Fruit fly (Drosophila melanogaster): ENCODE measurements around the gene Snapin.
A peak's percentile ranks its signal among the peaks of the same experiment; 100 is the strongest.

Snapin gene

DNA sequence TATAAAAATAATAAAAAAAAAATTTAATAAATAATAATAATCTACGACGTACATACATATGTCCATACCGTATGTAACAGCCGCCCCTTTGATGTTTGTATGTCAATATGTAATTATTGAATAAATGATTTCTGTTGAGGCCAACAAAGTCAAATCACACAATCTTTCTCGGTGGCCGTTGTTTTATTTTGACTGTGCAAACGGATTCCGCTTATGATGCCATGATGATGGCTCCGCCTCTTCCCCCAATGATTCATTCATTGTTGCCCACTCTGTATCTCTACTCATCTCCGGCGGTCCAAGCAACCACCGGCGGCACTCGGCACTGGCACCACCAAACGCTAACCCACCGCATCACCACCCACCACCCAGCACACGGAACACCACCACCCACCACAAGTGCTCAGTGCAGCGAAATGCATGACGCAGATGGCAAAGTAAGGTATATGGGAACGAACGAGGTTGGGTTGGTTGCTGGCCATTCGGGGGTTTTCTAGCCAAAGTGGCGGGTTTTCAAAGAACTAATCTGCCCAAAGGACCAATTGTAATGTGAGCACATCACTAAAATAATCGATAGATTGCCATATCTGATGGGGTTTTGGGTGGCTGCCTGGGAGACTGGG lies 10.2 kb downstream of the Snapin start:
- TF ChIP-seq Myc (optimal IDR thresholded peaks at IDR 0.05), result peak; percentile 81
- no peak for TF ChIP-seq CG9705 (GFP tag; optimal IDR thresholded peaks at IDR 0.05)
- no peak for TF ChIP-seq Dif (GFP tag; optimal IDR thresholded peaks at IDR 0.05; ENCODE audit: partially characterized antibody)
- TF ChIP-seq rgr (GFP tag; optimal IDR thresholded peaks at IDR 0.05), result peak; percentile 7
- TF ChIP-seq Rel (GFP tag; optimal IDR thresholded peaks at IDR 0.05), result no peak
- peak; percentile 43 for TF ChIP-seq Rel (tag; optimal IDR thresholded peaks at IDR 0.05)
- peak; percentile 14 for TF ChIP-seq h (GFP tag; optimal IDR thresholded peaks at IDR 0.05)
- TF ChIP-seq tai (GFP tag; optimal IDR thresholded peaks at IDR 0.05), result no peak
- no peak for TF ChIP-seq sv (GFP tag; optimal IDR thresholded peaks at IDR 0.05)
- no peak for TF ChIP-seq brk (GFP tag; optimal IDR thresholded peaks at IDR 0.05)
- peak; percentile 0 for TF ChIP-seq OdsH (GFP tag; optimal IDR thresholded peaks at IDR 0.05)
- peak in 1 of 2 experiments; percentile 56 for TF ChIP-seq foxo (GFP tag; optimal IDR thresholded peaks at IDR 0.05)
- TF ChIP-seq Hr83 (GFP tag; optimal IDR thresholded peaks at IDR 0.05; ENCODE audit: poor library complexity, severe bottlenecking), result peak; percentile 0
- peak; percentile 26 for TF ChIP-seq br (GFP tag; optimal IDR thresholded peaks at IDR 0.05)
- no peak for TF ChIP-seq dsf (GFP tag; optimal IDR thresholded peaks at IDR 0.05; ENCODE audit: borderline replicate concordance)
- TF ChIP-seq woc (GFP tag; optimal IDR thresholded peaks at IDR 0.05), result peak; percentile 77
- peak; percentile 15 for TF ChIP-seq Sp1 (GFP tag; optimal IDR thresholded peaks at IDR 0.05)

DNA sequence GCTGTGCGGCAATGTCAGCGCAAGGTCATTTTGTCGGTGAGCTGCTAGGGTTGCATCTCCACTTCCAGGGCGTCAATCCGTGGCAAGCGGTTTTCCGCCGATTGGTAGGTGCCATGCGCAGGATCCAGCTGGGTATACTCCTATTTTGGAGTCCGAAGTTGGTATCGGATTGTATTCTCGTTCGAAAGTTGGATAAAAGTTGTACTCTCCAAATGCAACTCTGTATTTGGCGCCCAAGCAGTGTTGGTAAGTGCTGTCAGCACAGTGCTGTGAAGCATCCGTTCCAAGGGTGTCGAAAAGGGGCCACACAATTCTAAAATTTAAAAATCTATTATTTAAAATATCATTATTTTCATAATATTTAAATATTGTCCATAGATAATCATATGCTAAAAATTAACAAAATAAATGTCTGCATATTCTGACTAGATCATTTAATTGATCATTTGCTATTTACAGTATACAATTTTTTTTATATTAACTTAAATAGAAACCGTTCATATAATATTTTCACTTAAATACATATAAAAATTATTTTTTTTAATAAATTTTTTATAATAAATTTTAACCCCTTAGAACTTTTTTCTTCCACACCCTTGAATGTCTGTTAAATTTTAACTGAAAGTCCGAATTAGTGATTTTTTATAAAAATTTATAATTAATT lies 10.9 kb downstream of the Snapin start:
- TF ChIP-seq pan (optimal IDR thresholded peaks at IDR 0.05) (no peak), Mio (GFP tag; optimal IDR thresholded peaks at IDR 0.05) (peak; percentile 39), foxo (GFP tag; optimal IDR thresholded peaks at IDR 0.05) (peak in 1 of 2 experiments; percentile 92), dmrt93B (GFP tag; optimal IDR thresholded peaks at IDR 0.05) (peak; percentile 88), jim (GFP tag; optimal IDR thresholded peaks at IDR 0.05) (peak; percentile 46), br (GFP tag; optimal IDR thresholded peaks at IDR 0.05) (peak; percentile 85), dsf (GFP tag; optimal IDR thresholded peaks at IDR 0.05; ENCODE audit: borderline replicate concordance) (peak; percentile 61), Dfd (GFP tag; optimal IDR thresholded peaks at IDR 0.05) (no peak), sv (GFP tag; optimal IDR thresholded peaks at IDR 0.05) (peak; percentile 78), Jra (GFP tag; optimal IDR thresholded peaks at IDR 0.05) (peak; percentile 82), sage (GFP tag; optimal IDR thresholded peaks at IDR 0.05) (no peak), usp (GFP tag; optimal IDR thresholded peaks at IDR 0.05) (no peak), CrebA (GFP tag; optimal IDR thresholded peaks at IDR 0.05; ENCODE audit: borderline replicate concordance) (no peak), CG9705 (GFP tag; optimal IDR thresholded peaks at IDR 0.05) (peak; percentile 86), dl (GFP tag; optimal IDR thresholded peaks at IDR 0.05; ENCODE audit: insufficient read depth in 1 of 2, partially characterized antibody in 2 of 2) (no peak), woc (GFP tag; optimal IDR thresholded peaks at IDR 0.05) (peak; percentile 92), lola (GFP tag; optimal IDR thresholded peaks at IDR 0.05) (no peak), Myc (optimal IDR thresholded peaks at IDR 0.05) (peak; percentile 79), GATAd (GFP tag; optimal IDR thresholded peaks at IDR 0.05) (no peak), Hnf4 (GFP tag; optimal IDR thresholded peaks at IDR 0.05) (no peak), HLH106 (tag; optimal IDR thresholded peaks at IDR 0.05) (peak; percentile 93), tai (GFP tag; optimal IDR thresholded peaks at IDR 0.05) (no peak), CG32264 (GFP tag; optimal IDR thresholded peaks at IDR 0.05) (no peak), Vsx2 (GFP tag; optimal IDR thresholded peaks at IDR 0.05; ENCODE audit: partially characterized antibody) (no peak), Dif (GFP tag; optimal IDR thresholded peaks at IDR 0.05; ENCODE audit: partially characterized antibody) (no peak), Abd-B (GFP tag; optimal IDR thresholded peaks at IDR 0.05) (no peak), brk (GFP tag; optimal IDR thresholded peaks at IDR 0.05) (no peak), psq (GFP tag; optimal IDR thresholded peaks at IDR 0.05) (peak; percentile 88), OdsH (GFP tag; optimal IDR thresholded peaks at IDR 0.05) (peak; percentile 85), N (GFP tag; optimal IDR thresholded peaks at IDR 0.05) (no peak), Rel (GFP tag; optimal IDR thresholded peaks at IDR 0.05) (no peak), Rel (tag; optimal IDR thresholded peaks at IDR 0.05) (peak; percentile 77), ey (GFP tag; optimal IDR thresholded peaks at IDR 0.05) (peak; percentile 82), h (GFP tag; optimal IDR thresholded peaks at IDR 0.05) (peak; percentile 91), Sp1 (GFP tag; optimal IDR thresholded peaks at IDR 0.05) (peak; percentile 94), Hr78 (GFP tag; optimal IDR thresholded peaks at IDR 0.05) (no peak), Hr83 (GFP tag; optimal IDR thresholded peaks at IDR 0.05; ENCODE audit: poor library complexity, severe bottlenecking) (peak; percentile 91), rgr (GFP tag; optimal IDR thresholded peaks at IDR 0.05) (peak; percentile 93), fru (GFP tag; optimal IDR thresholded peaks at IDR 0.05) (peak; percentile 86)
